Worm (Caenorhabditis elegans) whole organism, young adult: ENCODE data around the gene nmy-1.
A peak's percentile ranks its signal among the peaks of the same experiment; 100 is the strongest.

Source experiments
- B0019.2 ChIP-seq: fragments of 200-800 bp; sonication (Bioruptor generic); conservative IDR thresholded peaks from 2 replicates; pipeline ENCODE4 v1.3.6; 2022; ENCODE audit warnings: missing genetic modification reagents, missing genetic modification characterization, missing compliant biosample characterization
- F22D6.2 ChIP-seq: sonication (generic microtip); optimal IDR thresholded peaks from 2 replicates; lab custom pipeline; 2016; ENCODE audit warnings: mild to moderate bottlenecking, missing genetic modification characterization, missing compliant biosample characterization
- F33H1.4 ChIP-seq: fragments of 200-800 bp; sonication (Bioruptor generic); IDR thresholded peaks from 2 replicates; pipeline ENCODE4 v1.3.6; 2022; ENCODE audit warnings: missing genetic modification reagents, missing genetic modification characterization, missing compliant biosample characterization
- F37B4.10 ChIP-seq: fragments of 200-800 bp; sonication (Bioruptor generic); IDR thresholded peaks from 2 replicates; pipeline ENCODE4 v1.3.6; 2022; ENCODE audit warnings: missing genetic modification characterization, missing compliant biosample characterization
- F55B11.4 ChIP-seq: sonication (generic microtip); optimal IDR thresholded peaks from 2 replicates; lab custom pipeline; 2016; ENCODE audit warnings: missing compliant biosample characterization, missing genetic modification characterization, borderline replicate concordance; ENCODE audit not compliant: insufficient read depth
- F57C9.4 ChIP-seq: sonication (generic microtip); optimal IDR thresholded peaks from 2 replicates; lab custom pipeline; 2017; ENCODE audit warnings: mild to moderate bottlenecking, missing genetic modification characterization, missing compliant biosample characterization
- K12H6.12 ChIP-seq: fragments of 200-800 bp; sonication (Bioruptor generic); optimal IDR thresholded peaks from 2 replicates; lab custom pipeline; 2018; ENCODE audit warnings: mild to moderate bottlenecking, missing genetic modification characterization, missing compliant biosample characterization
- Y53F4B.3 ChIP-seq: fragments of 200-800 bp; sonication (Bioruptor generic); IDR thresholded peaks from 2 replicates; pipeline ENCODE4 v1.3.6; 2022; ENCODE audit warnings: missing genetic modification reagents, missing genetic modification characterization, missing compliant biosample characterization
- Y53G8AR.9 ChIP-seq: fragments of 200-800 bp; sonication (Bioruptor generic); conservative IDR thresholded peaks from 2 replicates; pipeline ENCODE4 v1.3.6; 2022; ENCODE audit warnings: missing genetic modification reagents, missing genetic modification characterization, missing compliant biosample characterization
- Y67H2A.10 ChIP-seq: fragments of 200-800 bp; sonication (Bioruptor generic); conservative IDR thresholded peaks from 2 replicates; pipeline ENCODE4 v1.3.6; 2022; ENCODE audit warnings: missing genetic modification reagents, missing genetic modification characterization, missing compliant biosample characterization
- Y79H2A.3 ChIP-seq: fragments of 200-800 bp; sonication (Bioruptor generic); conservative IDR thresholded peaks from 2 replicates; pipeline ENCODE4 v1.3.6; 2022; ENCODE audit warnings: missing genetic modification reagents, missing genetic modification characterization, missing compliant biosample characterization
- Y95B8A.8 ChIP-seq: fragments of 200-800 bp; sonication (Bioruptor generic); IDR thresholded peaks from 2 replicates; pipeline ENCODE4 v1.3.6; 2022; ENCODE audit warnings: missing genetic modification reagents, missing genetic modification characterization, missing compliant biosample characterization
- akir-1 ChIP-seq: fragments of 200-800 bp; sonication (Bioruptor generic); optimal IDR thresholded peaks from 2 replicates; lab custom pipeline; 2018; ENCODE audit warnings: mild to moderate bottlenecking, missing genetic modification characterization, moderate library complexity, missing compliant biosample characterization
- ama-1 ChIP-seq, 3 experiments: fragments of 150-350 bp in 1 of 3; sonication (generic microtip) in 2 of 3; optimal IDR thresholded peaks; 2 replicates each; lab custom pipeline; 2014 to 2018; ENCODE audit warnings: missing biosample characterization in 2 of 3, missing genetic modification characterization in 2 of 3, missing genetic modification reagents in 2 of 3
- aptf-3 ChIP-seq: fragments of 200-800 bp; sonication (Bioruptor generic); IDR thresholded peaks from 2 replicates; pipeline ENCODE4 v1.3.6; 2022; ENCODE audit warnings: missing genetic modification characterization, missing compliant biosample characterization
- attf-3 ChIP-seq: fragments of 200-800 bp; sonication (Bioruptor generic); conservative IDR thresholded peaks from 2 replicates; pipeline ENCODE4 v1.3.6; 2022; ENCODE audit warnings: missing genetic modification reagents, missing genetic modification characterization, missing compliant biosample characterization
- attf-5 ChIP-seq: fragments of 200-800 bp; sonication (Bioruptor generic); optimal IDR thresholded peaks from 2 replicates; lab custom pipeline; 2018; ENCODE audit warnings: mild to moderate bottlenecking, missing genetic modification characterization, missing compliant biosample characterization
- attf-6 ChIP-seq: fragments of 200-800 bp; sonication (Bioruptor generic); IDR thresholded peaks from 2 replicates; pipeline ENCODE4 v1.3.6; 2022; ENCODE audit warnings: missing genetic modification reagents, missing genetic modification characterization, missing compliant biosample characterization
- bed-1 ChIP-seq: fragments of 200-800 bp; sonication (Bioruptor generic); IDR thresholded peaks from 2 replicates; pipeline ENCODE4 v1.3.6; 2022; ENCODE audit warnings: missing genetic modification reagents, missing genetic modification characterization, missing compliant biosample characterization
- cebp-1 ChIP-seq, 2 experiments: fragments of 200-800 bp in 1 of 2; sonication (Bioruptor generic) in 1 of 2; sonication (generic microtip) in 1 of 2; IDR thresholded peaks in 1 of 2; optimal IDR thresholded peaks in 1 of 2; 2 replicates each; pipeline versions ENCODE4 v1.3.6 to Lab custom; 2017 to 2022; ENCODE audit warnings: missing compliant biosample characterization in 2 of 2, missing genetic modification characterization in 2 of 2, mild to moderate bottlenecking in 1 of 2, missing genetic modification reagents in 1 of 2, moderate library complexity in 1 of 2
- ceh-58 ChIP-seq: fragments of 200-800 bp; sonication (Bioruptor generic); IDR thresholded peaks from 2 replicates; pipeline ENCODE4 v1.3.6; 2022; ENCODE audit warnings: missing genetic modification characterization, missing compliant biosample characterization
- fkh-3 ChIP-seq: sonication (generic microtip); optimal IDR thresholded peaks from 2 replicates; lab custom pipeline; 2016; ENCODE audit warnings: mild to moderate bottlenecking, missing genetic modification characterization, missing compliant biosample characterization
- let-607 ChIP-seq, 2 experiments: fragments of 200-800 bp in 1 of 2; sonication (Bioruptor generic) in 1 of 2; sonication (generic microtip) in 1 of 2; optimal IDR thresholded peaks; 2 replicates each; lab custom pipeline; 2016 to 2018; ENCODE audit warnings: mild to moderate bottlenecking in 2 of 2, missing compliant biosample characterization in 2 of 2, missing genetic modification characterization in 2 of 2, moderate library complexity in 2 of 2, missing genotype in 1 of 2
- madf-3 ChIP-seq: fragments of 200-800 bp; sonication (Bioruptor generic); IDR thresholded peaks from 2 replicates; pipeline ENCODE4 v1.3.6; 2022; ENCODE audit warnings: missing genetic modification reagents, missing genetic modification characterization, missing compliant biosample characterization
- rec-8 ChIP-seq, 2 experiments: sonication (generic microtip); optimal IDR thresholded peaks; 2 replicates each; lab custom pipeline; 2016; ENCODE audit warnings: mild to moderate bottlenecking in 2 of 2, missing genetic modification characterization in 2 of 2, missing genetic modification reagents in 2 of 2, missing genotype in 2 of 2, missing biosample characterization in 1 of 2, missing compliant biosample characterization in 1 of 2, moderate library complexity in 1 of 2
- rpc-1 ChIP-seq, 2 experiments: fragments of 150-350 bp in 1 of 2; sonication (generic microtip) in 1 of 2; optimal IDR thresholded peaks; 2 replicates each; lab custom pipeline; 2014 to 2018; ENCODE audit warnings: missing biosample characterization in 1 of 2, missing genetic modification characterization in 1 of 2, missing genetic modification reagents in 1 of 2, missing genotype in 1 of 2
- unc-62 ChIP-seq: fragments of 150-350 bp; optimal IDR thresholded peaks from 2 replicates; lab custom pipeline; 2014; ENCODE audit warnings: missing biosample characterization, missing genetic modification reagents, missing genetic modification characterization
- xnd-1 ChIP-seq: sonication (generic microtip); optimal IDR thresholded peaks from 2 replicates; lab custom pipeline; 2016; ENCODE audit warnings: missing genotype, missing genetic modification reagents, missing genetic modification characterization, missing compliant biosample characterization
- zfh-2 ChIP-seq: fragments of 200-800 bp; sonication (Bioruptor generic); conservative IDR thresholded peaks from 2 replicates; pipeline ENCODE4 v1.3.6; 2022; ENCODE audit warnings: missing genetic modification reagents, missing genetic modification characterization, missing compliant biosample characterization
- ztf-3 ChIP-seq: fragments of 200-800 bp; sonication (Bioruptor generic); optimal IDR thresholded peaks from 2 replicates; lab custom pipeline; 2018; ENCODE audit warnings: mild to moderate bottlenecking, missing genetic modification characterization, missing compliant biosample characterization

Gene nmy-1

ce11 chrX:2909227-2909626 is at the start of gene nmy-1:
nmy-1 (plus strand) TSS chrX:2909527.
- peak; percentile 56; the same call in 1 of the 2 replicates for TF ChIP-seq zfh-2 (GFP tag; lab: Robert Waterston, UW)
- no peak for TF ChIP-seq F55B11.4
- TF ChIP-seq, all 124 proteins: peak for 1

- TF ChIP-seq Y53F4B.3 (GFP tag; lab: Robert Waterston, UW) (no peak), rec-8 (tag; optimal IDR thresholded peaks at IDR 0.05; lab: Kevin White, UChicago) (no peak), unc-62 (GFP tag; lab: Kevin White, UChicago) (no peak), bed-1 (GFP tag; lab: Robert Waterston, UW) (no peak), F33H1.4 (GFP tag; lab: Robert Waterston, UW) (no peak), xnd-1 (no peak), F22D6.2 (no peak), fkh-3 (no peak), ceh-58 (GFP tag; lab: Robert Waterston, UW) (no peak), rpc-1 (optimal IDR thresholded peaks at IDR 0.05; lab: Kevin White, UChicago) (no peak), rpc-1 (tag; optimal IDR thresholded peaks at IDR 0.05; lab: Kevin White, UChicago) (no peak), Y95B8A.8 (no peak), B0019.2 (no peak)
These were observed 47.0 kb upstream of the nmy-1 start, which contains the start of gene comt-1 for ce11 chrX:2862372-2862771. comt-1 (minus strand) TSS chrX:2862472.

- no peak for TF ChIP-seq attf-6 (GFP tag; lab: Robert Waterston, UW)
- 0 out of 2 replicates have a peak, but pooled peaks have one; percentile 34 for TF ChIP-seq zfh-2 (GFP tag; lab: Robert Waterston, UW)
- TF ChIP-seq madf-3 (GFP tag; lab: Robert Waterston, UW), result no peak
These were observed 45.4 kb upstream of the nmy-1 start, which contains the start of gene F53B3.6 for ce11 chrX:2863946-2864345. F53B3.6 (plus strand) TSS chrX:2864229.

- TF ChIP-seq attf-5 (GFP tag; lab: Kevin White, UChicago) (no peak), ama-1 (optimal IDR thresholded peaks at IDR 0.05; lab: Kevin White, UChicago) (peak; percentile 49), ama-1 (GFP tag; optimal IDR thresholded peaks at IDR 0.05; lab: Kevin White, UChicago) (no peak)
These were observed 43.6 kb upstream of the nmy-1 start for ce11 chrX:2865591-2866217.

- TF ChIP-seq F37B4.10 (GFP tag; lab: Robert Waterston, UW), result no peak
- no peak for TF ChIP-seq Y67H2A.10
- no peak for TF ChIP-seq F57C9.4
- TF ChIP-seq K12H6.12 (tag; lab: Kevin White, UChicago), result no peak
- no peak for TF ChIP-seq B0019.2
- TF ChIP-seq attf-3, result no peak
- no peak for TF ChIP-seq aptf-3 (GFP tag; lab: Robert Waterston, UW)
- TF ChIP-seq akir-1 (GFP tag; lab: Kevin White, UChicago), result no peak
- TF ChIP-seq ztf-3 (GFP tag; lab: Kevin White, UChicago), result no peak
- TF ChIP-seq let-607 (tag; optimal IDR thresholded peaks at IDR 0.05; lab: Kevin White, UChicago), result no peak
- TF ChIP-seq Y53G8AR.9 (GFP tag; lab: Robert Waterston, UW), result no peak
- no peak for TF ChIP-seq Y79H2A.3 (GFP tag; lab: Robert Waterston, UW)
- no peak for TF ChIP-seq cebp-1 (GFP tag; IDR thresholded peaks at IDR 0.05; lab: Robert Waterston, UW)
- TF ChIP-seq cebp-1 (tag; optimal IDR thresholded peaks at IDR 0.05; lab: Kevin White, UChicago), result no peak
- TF ChIP-seq, all 124 proteins: peak for 0
These were observed 38.3 kb upstream of the nmy-1 start, which contains the start of gene F53B3.3 for ce11 chrX:2871037-2871436. F53B3.3 (minus strand) TSS chrX:2871137.
